Worm (Caenorhabditis elegans) whole organism, late embryonic: ENCODE data around the gene lec-5.

Experiments
- K09A11.1 ChIP-seq: sonication (generic microtip); optimal IDR thresholded peaks from 2 replicates; lab custom pipeline; 2017; ENCODE audit warnings: antibody characterized with exemption, mild to moderate bottlenecking, missing genetic modification characterization, missing compliant biosample characterization; ENCODE audit not compliant: insufficient read depth
- ahr-1 ChIP-seq: sonication (generic microtip); optimal IDR thresholded peaks from 2 replicates; lab custom pipeline; 2016; ENCODE audit warnings: missing genetic modification characterization, missing compliant biosample characterization
- ama-1 ChIP-seq: fragments of 150-350 bp; optimal IDR thresholded peaks from 2 replicates; lab custom pipeline; 2014
- ceh-19 ChIP-seq: fragments of 200-800 bp; sonication (Bioruptor generic); optimal IDR thresholded peaks from 2 replicates; lab custom pipeline; 2018; ENCODE audit warnings: mild to moderate bottlenecking, missing genetic modification characterization, missing compliant biosample characterization
- dmd-4 ChIP-seq: sonication (generic microtip); optimal IDR thresholded peaks from 2 replicates; lab custom pipeline; 2016; ENCODE audit warnings: borderline replicate concordance, missing genetic modification characterization, missing compliant biosample characterization
- dve-1 ChIP-seq: sonication (generic microtip); optimal IDR thresholded peaks from 2 replicates; lab custom pipeline; 2017; ENCODE audit warnings: antibody characterized with exemption, mild to moderate bottlenecking, missing genetic modification characterization, missing compliant biosample characterization
- fax-1 ChIP-seq: sonication (generic microtip); optimal IDR thresholded peaks from 2 replicates; lab custom pipeline; 2016; ENCODE audit warnings: missing genotype, missing genetic modification characterization, missing compliant biosample characterization
- fkh-6 ChIP-seq: sonication (generic microtip); optimal IDR thresholded peaks from 2 replicates; lab custom pipeline; 2016; ENCODE audit warnings: missing genetic modification characterization, missing compliant biosample characterization
- hlh-30 ChIP-seq: sonication (generic microtip); optimal IDR thresholded peaks from 2 replicates; lab custom pipeline; 2017; ENCODE audit warnings: antibody characterized with exemption, missing genetic modification characterization, missing compliant biosample characterization; ENCODE audit not compliant: insufficient read depth
- lim-6 ChIP-seq: sonication (generic microtip); optimal IDR thresholded peaks from 2 replicates; lab custom pipeline; 2016; ENCODE audit warnings: missing genetic modification characterization, missing compliant biosample characterization
- lin-11 ChIP-seq: fragments of 200-800 bp; sonication (Bioruptor generic); optimal IDR thresholded peaks from 2 replicates; lab custom pipeline; 2018; ENCODE audit warnings: mild to moderate bottlenecking, missing genetic modification characterization, missing compliant biosample characterization
- nhr-11 ChIP-seq: fragments of 150-350 bp; optimal IDR thresholded peaks from 2 replicates; lab custom pipeline; 2014; ENCODE audit warnings: missing biosample characterization, missing genetic modification characterization
- nhr-232 ChIP-seq: sonication (generic microtip); optimal IDR thresholded peaks from 2 replicates; lab custom pipeline; 2016; ENCODE audit warnings: missing genetic modification characterization, missing compliant biosample characterization
- zip-5 ChIP-seq: sonication (generic microtip); optimal IDR thresholded peaks from 2 replicates; lab custom pipeline; 2016; ENCODE audit warnings: missing genetic modification characterization, missing compliant biosample characterization

DNA sequence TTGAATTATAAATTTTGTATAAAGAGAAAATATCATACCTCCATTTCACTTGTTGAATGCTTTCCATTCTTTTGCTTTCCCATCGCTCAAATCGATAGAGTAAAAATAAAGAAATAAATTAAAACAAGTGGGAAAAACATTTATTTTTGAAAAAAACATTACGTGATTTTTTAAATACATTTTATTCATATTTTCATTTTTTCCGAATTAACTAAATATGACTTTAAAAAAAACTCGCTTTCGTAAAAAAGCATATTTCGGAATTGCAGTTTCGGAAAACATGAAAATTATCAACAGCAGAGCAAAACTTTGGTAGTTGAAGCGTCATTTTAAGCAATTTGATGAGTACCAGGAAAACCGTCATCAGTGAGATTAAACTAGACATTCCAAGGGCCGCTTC lies 41.4 kb downstream of the lec-5 start, which contains the start of gene K05F1.8:
- TF ChIP-seq dmd-4 (tag; lab: Kevin White, UChicago) (no peak), lim-6 (tag; lab: Kevin White, UChicago) (no peak), nhr-11 (tag; lab: Kevin White, UChicago) (no peak), ama-1 (lab: Kevin White, UChicago) (no peak), ahr-1 (tag; lab: Kevin White, UChicago) (no peak), K09A11.1 (tag; lab: Kevin White, UChicago) (no peak), dve-1 (no peak), fkh-6 (tag; lab: Kevin White, UChicago) (no peak), nhr-232 (no peak), hlh-30 (tag; lab: Kevin White, UChicago) (no peak), ceh-19 (GFP tag; lab: Kevin White, UChicago) (no peak), lin-11 (no peak), zip-5 (tag; lab: Kevin White, UChicago) (no peak), fax-1 (tag; lab: Kevin White, UChicago) (no peak)
